Fruit fly (Drosophila melanogaster) whole organism, embryonic: Measurements from ENCODE around the gene trio.
A peak's percentile ranks its signal among the peaks of the same experiment; 100 is the strongest.

ENCODE experiments used
- Atf6 ChIP-seq: fragments of 200-800 bp; sonication (Bioruptor generic); IDR thresholded peaks from 2 replicates; pipeline ENCODE4 v1.3.6; 2022; ENCODE audit warnings: missing biosample characterization, missing genetic modification characterization
- CG10321 ChIP-seq: fragments of 200-800 bp; sonication (Bioruptor generic); IDR thresholded peaks from 2 replicates; pipeline ENCODE4 v1.3.6; 2022; ENCODE audit warnings: missing biosample characterization, missing genetic modification characterization
- CG10366 ChIP-seq: fragments of 200-800 bp; sonication (Bioruptor generic); IDR thresholded peaks from 2 replicates; pipeline ENCODE4 v1.3.6; 2022; ENCODE audit warnings: missing biosample characterization, missing genetic modification characterization
- CG10543 ChIP-seq: fragments of 200-800 bp; sonication (Bioruptor generic); optimal IDR thresholded peaks from 3 replicates; lab custom pipeline; 2017; ENCODE audit warnings: missing biosample characterization, mild to moderate bottlenecking, missing genetic modification characterization, moderate library complexity
- CG12769 ChIP-seq: fragments of 200-800 bp; sonication (Bioruptor generic); optimal IDR thresholded peaks from 2 replicates; lab custom pipeline; 2019; ENCODE audit warnings: missing biosample characterization, mild to moderate bottlenecking, missing genetic modification characterization, moderate library complexity
- CG13424 ChIP-seq: fragments of 200-800 bp; sonication (Bioruptor generic); optimal IDR thresholded peaks from 2 replicates; lab custom pipeline; 2019; ENCODE audit warnings: missing biosample characterization, mild to moderate bottlenecking, missing genetic modification characterization, moderate library complexity
- CG15479 ChIP-seq: fragments of 200-800 bp; sonication (Bioruptor generic); optimal IDR thresholded peaks from 3 replicates; lab custom pipeline; 2019; ENCODE audit warnings: missing biosample characterization, mild to moderate bottlenecking, missing genetic modification characterization, moderate library complexity
- CG15514 ChIP-seq: fragments of 200-800 bp; sonication (Bioruptor generic); optimal IDR thresholded peaks from 3 replicates; lab custom pipeline; 2017; ENCODE audit warnings: missing biosample characterization, missing genetic modification characterization, mild to moderate bottlenecking, moderate library complexity, missing genetic modification reagents
- CG16815 ChIP-seq: fragments of 200-800 bp; sonication (Bioruptor generic); optimal IDR thresholded peaks from 3 replicates; lab custom pipeline; 2017; ENCODE audit warnings: missing biosample characterization, mild to moderate bottlenecking, missing genetic modification characterization
- CG17385 ChIP-seq: fragments of 200-800 bp; sonication (Bioruptor generic); optimal IDR thresholded peaks from 3 replicates; lab custom pipeline; 2018; ENCODE audit warnings: missing biosample characterization, mild to moderate bottlenecking, missing genetic modification characterization
- CG17568 ChIP-seq: fragments of 200-800 bp; sonication (Bioruptor generic); optimal IDR thresholded peaks from 2 replicates; lab custom pipeline; 2018; ENCODE audit warnings: missing biosample characterization, mild to moderate bottlenecking, missing genetic modification characterization, moderate library complexity
- CG1792 ChIP-seq: fragments of 200-800 bp; sonication (Bioruptor generic); optimal IDR thresholded peaks from 2 replicates; lab custom pipeline; 2016; ENCODE audit warnings: missing biosample characterization, missing genetic modification characterization
- CG18599 ChIP-seq: fragments of 200-800 bp; sonication (Bioruptor generic); optimal IDR thresholded peaks from 3 replicates; lab custom pipeline; 2017; ENCODE audit warnings: missing biosample characterization, missing genetic modification characterization, mild to moderate bottlenecking, moderate library complexity, missing genetic modification reagents
- CG31365 ChIP-seq: fragments of 200-800 bp; sonication (Bioruptor generic); optimal IDR thresholded peaks from 2 replicates; lab custom pipeline; 2018; ENCODE audit warnings: missing biosample characterization, mild to moderate bottlenecking, missing genetic modification characterization
- CG33213 ChIP-seq: fragments of 200-800 bp; sonication (Bioruptor generic); optimal IDR thresholded peaks from 3 replicates; lab custom pipeline; 2016; ENCODE audit warnings: missing biosample characterization, missing genetic modification characterization
- CG6272 ChIP-seq: fragments of 200-800 bp; sonication (Bioruptor generic); IDR thresholded peaks from 2 replicates; pipeline ENCODE4 v1.3.6; 2022; ENCODE audit warnings: missing biosample characterization, missing genetic modification characterization
- CG6654 ChIP-seq: fragments of 200-800 bp; sonication (Bioruptor generic); optimal IDR thresholded peaks from 2 replicates; lab custom pipeline; 2017; ENCODE audit warnings: missing biosample characterization, mild to moderate bottlenecking, missing genetic modification characterization
- CG7357 ChIP-seq: fragments of 200-800 bp; sonication (Bioruptor generic); IDR thresholded peaks from 3 replicates; pipeline ENCODE4 v1.3.6; 2022; ENCODE audit warnings: missing biosample characterization, missing genetic modification characterization
- CG7372 ChIP-seq: fragments of 200-800 bp; sonication (Bioruptor generic); IDR thresholded peaks from 2 replicates; pipeline ENCODE4 v1.3.6; 2022; ENCODE audit warnings: missing biosample characterization, missing genetic modification characterization
- CG8944 ChIP-seq: fragments of 200-800 bp; sonication (Bioruptor generic); optimal IDR thresholded peaks from 3 replicates; lab custom pipeline; 2016; ENCODE audit warnings: missing biosample characterization, missing genetic modification characterization
- CHES-1-like ChIP-seq: fragments of 200-800 bp; sonication (Bioruptor generic); optimal IDR thresholded peaks from 2 replicates; lab custom pipeline; 2016; ENCODE audit warnings: missing biosample characterization, missing genetic modification characterization
- CTCF ChIP-seq: fragments of 200-800 bp; sonication (Bioruptor generic); optimal IDR thresholded peaks from 2 replicates; lab custom pipeline; 2017; ENCODE audit warnings: missing biosample characterization, mild to moderate bottlenecking, missing genetic modification characterization, moderate library complexity
- ERR ChIP-seq: fragments of 200-800 bp; sonication (Bioruptor generic); optimal IDR thresholded peaks from 2 replicates; lab custom pipeline; 2016; ENCODE audit warnings: missing biosample characterization, missing genetic modification characterization
- HHEX ChIP-seq: fragments of 200-800 bp; sonication (Bioruptor generic); optimal IDR thresholded peaks from 3 replicates; lab custom pipeline; 2017; ENCODE audit warnings: missing biosample characterization, mild to moderate bottlenecking, missing genetic modification characterization, missing genetic modification reagents
- Hey ChIP-seq: fragments of 200-800 bp; sonication (Bioruptor generic); optimal IDR thresholded peaks from 3 replicates; lab custom pipeline; 2018; ENCODE audit warnings: missing biosample characterization, mild to moderate bottlenecking, missing genetic modification characterization
- HmgZ ChIP-seq: fragments of 200-800 bp; sonication (Bioruptor generic); optimal IDR thresholded peaks from 2 replicates; lab custom pipeline; 2018; ENCODE audit warnings: missing biosample characterization, mild to moderate bottlenecking, missing genetic modification characterization
- Mes4 ChIP-seq: fragments of 200-800 bp; sonication (Bioruptor generic); optimal IDR thresholded peaks from 2 replicates; lab custom pipeline; 2016; ENCODE audit warnings: missing biosample characterization, missing genetic modification characterization
- Nf-YC ChIP-seq: fragments of 200-800 bp; optimal IDR thresholded peaks from 3 replicates; lab custom pipeline; 2019; ENCODE audit warnings: missing biosample characterization, mild to moderate bottlenecking, missing genetic modification characterization, moderate library complexity
- Ravus ChIP-seq: fragments of 200-800 bp; sonication (Bioruptor generic); IDR thresholded peaks from 2 replicates; pipeline ENCODE4 v1.3.6; 2022; ENCODE audit warnings: missing biosample characterization, missing genetic modification characterization
- Trl ChIP-seq, 3 experiments: fragments of >200 bp in 2 of 3; fragments of 200-800 bp in 1 of 3; sonication (Bioruptor generic) in 1 of 3; optimal IDR thresholded peaks; 2 replicates in 1 of 3; 3 replicates in 2 of 3; lab custom pipeline; 2016 to 2017; ENCODE audit warnings: missing biosample characterization in 1 of 3, missing genetic modification characterization in 1 of 3
- Vsx1 ChIP-seq: fragments of 200-800 bp; sonication (Bioruptor generic); optimal IDR thresholded peaks from 2 replicates; lab custom pipeline; 2017; ENCODE audit warnings: missing biosample characterization, mild to moderate bottlenecking, missing genetic modification characterization, missing genetic modification reagents
- bab2 ChIP-seq: fragments of 200-800 bp; sonication (Bioruptor generic); optimal IDR thresholded peaks from 2 replicates; lab custom pipeline; 2016; ENCODE audit warnings: missing biosample characterization, missing genetic modification characterization
- cg ChIP-seq: fragments of 200-800 bp; sonication (Bioruptor generic); optimal IDR thresholded peaks from 3 replicates; lab custom pipeline; 2019; ENCODE audit warnings: missing biosample characterization, mild to moderate bottlenecking, missing genetic modification characterization, moderate library complexity
- chinmo ChIP-seq: fragments of 200-800 bp; sonication (Bioruptor generic); IDR thresholded peaks from 4 replicates; pipeline ENCODE4 v1.3.6; 2022; ENCODE audit warnings: missing biosample characterization, missing genetic modification characterization; ENCODE audit not compliant: partially characterized antibody
- exex ChIP-seq: fragments of 200-800 bp; sonication (Bioruptor generic); optimal IDR thresholded peaks from 4 replicates; lab custom pipeline; 2018; ENCODE audit warnings: missing biosample characterization, mild to moderate bottlenecking, missing genetic modification characterization, moderate library complexity
- kay ChIP-seq: fragments of 200-800 bp; sonication (Bioruptor generic); optimal IDR thresholded peaks from 2 replicates; lab custom pipeline; 2016; ENCODE audit warnings: missing biosample characterization, missing genetic modification characterization
- nau ChIP-seq: fragments of 200-800 bp; sonication (Bioruptor generic); optimal IDR thresholded peaks from 3 replicates; lab custom pipeline; 2017; ENCODE audit warnings: missing biosample characterization, mild to moderate bottlenecking, missing genetic modification characterization, missing genetic modification reagents
- pros ChIP-seq: fragments of 200-800 bp; sonication (Bioruptor generic); optimal IDR thresholded peaks from 3 replicates; lab custom pipeline; 2019; ENCODE audit warnings: missing biosample characterization, mild to moderate bottlenecking, missing genetic modification characterization, moderate library complexity
- row ChIP-seq: fragments of 200-800 bp; sonication (Bioruptor generic); IDR thresholded peaks from 3 replicates; pipeline ENCODE4 v1.3.6; 2022; ENCODE audit warnings: missing biosample characterization, missing genetic modification characterization
- sd ChIP-seq: fragments of 200-800 bp; sonication (Bioruptor generic); optimal IDR thresholded peaks from 3 replicates; lab custom pipeline; 2018; ENCODE audit warnings: missing biosample characterization, mild to moderate bottlenecking, missing genetic modification characterization, moderate library complexity
- sens ChIP-seq: fragments of 200-800 bp; sonication (Bioruptor generic); peaks from one replicate; lab custom pipeline; 2016; ENCODE audit warnings: missing biosample characterization, missing genetic modification characterization
- sens-2 ChIP-seq: fragments of 200-800 bp; sonication (Bioruptor generic); IDR thresholded peaks from 2 replicates; pipeline ENCODE4 v1.3.6; 2022; ENCODE audit warnings: missing biosample characterization, missing genetic modification characterization
- so ChIP-seq: fragments of 200-800 bp; sonication (Bioruptor generic); IDR thresholded peaks from 3 replicates; pipeline ENCODE4 v1.3.6; 2022; ENCODE audit warnings: missing biosample characterization, missing genetic modification characterization
- sr ChIP-seq: fragments of 200-800 bp; sonication (Bioruptor generic); IDR thresholded peaks from 3 replicates; pipeline ENCODE4 v1.3.6; 2022; ENCODE audit warnings: missing biosample characterization, missing genetic modification characterization
- tx ChIP-seq: fragments of 200-800 bp; sonication (Bioruptor generic); optimal IDR thresholded peaks from 2 replicates; lab custom pipeline; 2016; ENCODE audit warnings: missing biosample characterization, missing genetic modification characterization
- z ChIP-seq: fragments of 200-800 bp; sonication (Bioruptor generic); IDR thresholded peaks from 3 replicates; pipeline ENCODE4 v1.3.6; 2022; ENCODE audit warnings: missing biosample characterization, missing genetic modification characterization

The trio gene

dm6 chr3L:1007513-1008459 is 26.9 kb downstream of the trio start (continued):
- TF ChIP-seq HHEX (GFP tag; lab: Kevin White, UChicago) (peak; percentile 63), CG8944 (GFP tag; lab: Kevin White, UChicago) (peak; percentile 26), CG17568 (GFP tag; lab: Kevin White, UChicago) (peak; percentile 68), CG6272 (peak; percentile 85), CG31365 (tag; lab: Kevin White, UChicago) (peak; percentile 48), cg (GFP tag; lab: Kevin White, UChicago) (peak; percentile 37), kay (GFP tag; lab: Kevin White, UChicago) (peak; percentile 18), Atf6 (peak; percentile 91), CG10321 (GFP tag; lab: Robert Waterston, UW) (peak; percentile 49; the same call in 1 of the 2 replicates), CG33213 (peak; percentile 27), CG10366 (GFP tag; lab: Robert Waterston, UW) (peak; percentile 87), Vsx1 (GFP tag; lab: Kevin White, UChicago) (no peak), CTCF (GFP tag; lab: Kevin White, UChicago) (no peak), CG10543 (GFP tag; lab: Kevin White, UChicago) (peak; percentile 70), Mes4 (GFP tag; lab: Kevin White, UChicago) (no peak), nau (peak; percentile 28), CG15514 (peak; percentile 82), CG15479 (GFP tag; lab: Kevin White, UChicago) (no peak), CG16815 (GFP tag; lab: Kevin White, UChicago) (peak; percentile 69), CG7357 (GFP tag; lab: Robert Waterston, UW) (peak; percentile 82), row (GFP tag; lab: Robert Waterston, UW) (peak; percentile 94), CG7372 (peak; percentile 77)

DNA sequence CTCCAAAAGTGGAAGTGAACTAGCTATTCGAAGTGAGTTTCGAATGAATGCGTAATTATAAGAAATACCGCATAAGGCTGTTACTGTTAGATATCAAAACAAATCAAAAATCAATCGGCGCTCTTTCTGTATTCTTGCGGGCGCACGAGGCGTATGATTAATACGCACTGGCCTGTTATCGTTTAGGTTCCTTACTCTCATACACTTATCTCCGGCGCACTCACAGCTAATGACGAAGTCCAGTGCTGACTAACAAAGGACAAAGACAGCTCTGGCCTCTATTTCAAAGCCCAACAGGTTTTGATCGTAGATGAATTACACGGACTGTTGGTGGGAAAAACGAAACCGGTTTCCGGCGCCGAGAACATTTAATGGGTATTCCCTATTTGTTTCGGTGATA is 28.8 kb downstream of the trio start:
- TF ChIP-seq Nf-YC (tag; lab: Kevin White, UChicago) (no peak), sens (GFP tag; lab: Kevin White, UChicago) (peak; percentile 8), CG12769 (tag; lab: Kevin White, UChicago) (peak; percentile 3), exex (tag; lab: Kevin White, UChicago) (peak; percentile 65), sd (tag; lab: Kevin White, UChicago) (peak; percentile 13), CG15514 (peak; percentile 38), chinmo (0 out of 4 replicates have a peak, but pooled peaks have one; percentile 38), Hey (tag; lab: Kevin White, UChicago) (peak; percentile 95), CG1792 (GFP tag; lab: Kevin White, UChicago) (no peak)

DNA sequence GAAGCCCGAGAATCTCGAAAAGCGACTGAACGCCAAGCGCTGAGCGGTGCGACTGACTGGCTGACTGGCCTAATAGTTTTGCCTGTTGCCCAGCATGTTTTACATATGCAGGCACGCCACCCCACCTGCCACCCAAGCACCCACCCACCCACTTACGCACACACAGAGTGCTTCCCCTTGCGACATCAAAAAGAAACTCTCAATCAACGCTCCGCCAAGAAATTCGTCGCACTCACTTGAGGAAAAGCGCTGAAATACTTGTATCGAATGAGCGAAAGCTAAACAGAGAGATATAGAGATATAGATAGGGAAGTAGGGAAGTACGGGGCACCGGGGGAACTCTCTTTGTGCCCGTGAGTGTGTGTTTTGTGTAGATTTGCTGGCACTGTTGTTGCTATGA is 34.1 kb downstream of the trio start:
- TF ChIP-seq CG6272, result no peak
- TF ChIP-seq CG13424 (tag; lab: Kevin White, UChicago), result no peak
- no peak for TF ChIP-seq CG6654 (GFP tag; lab: Kevin White, UChicago)
- TF ChIP-seq bab2 (GFP tag; lab: Kevin White, UChicago), result no peak
- no peak for TF ChIP-seq Atf6
- TF ChIP-seq Ravus (GFP tag; lab: Robert Waterston, UW), result no peak
- TF ChIP-seq CHES-1-like, result no peak
- no peak for TF ChIP-seq pros (GFP tag; lab: Kevin White, UChicago)
- peak; percentile 51; the same call in 2 of the 3 replicates for TF ChIP-seq sr (GFP tag; lab: Robert Waterston, UW)
- peak; percentile 80 for TF ChIP-seq z (GFP tag; lab: Robert Waterston, UW)
- peak; percentile 5 for TF ChIP-seq CG18599
- no peak for TF ChIP-seq kay (GFP tag; lab: Kevin White, UChicago)
- peak in 1 of 2 experiments; percentile 45 for TF ChIP-seq Trl (optimal IDR thresholded peaks at IDR 0.05; lab: Kevin White, UChicago)
- no peak for TF ChIP-seq Trl (GFP tag; optimal IDR thresholded peaks at IDR 0.05; lab: Kevin White, UChicago)
- TF ChIP-seq CG17385, result no peak
- peak; percentile 97 for TF ChIP-seq CG12769 (tag; lab: Kevin White, UChicago)
- no peak for TF ChIP-seq HmgZ (tag; lab: Kevin White, UChicago)
- TF ChIP-seq ERR (GFP tag; lab: Kevin White, UChicago), result no peak
- no peak for TF ChIP-seq tx
- no peak for TF ChIP-seq so
- TF ChIP-seq sens-2 (GFP tag; lab: Robert Waterston, UW), result no peak
- TF ChIP-seq sens (GFP tag; lab: Kevin White, UChicago), result peak; percentile 7
